Fruit fly (Drosophila melanogaster) whole organism, embryonic: Measurements from ENCODE around the gene nmdyn-D7.

ENCODE experiments used
- B-H2 ChIP-seq: fragments of 200-800 bp; sonication (Bioruptor generic); optimal IDR thresholded peaks from 2 replicates; lab custom pipeline; 2018; ENCODE audit warnings: missing biosample characterization, mild to moderate bottlenecking, missing genetic modification characterization
- CG10431 ChIP-seq: fragments of 200-800 bp; sonication (Bioruptor generic); optimal IDR thresholded peaks from 3 replicates; lab custom pipeline; 2018; ENCODE audit warnings: missing biosample characterization, mild to moderate bottlenecking, missing genetic modification characterization
- CG10959 ChIP-seq: fragments of 200-800 bp; sonication (Bioruptor generic); IDR thresholded peaks from 2 replicates; pipeline ENCODE4 v1.3.6; 2022; ENCODE audit warnings: missing biosample characterization, missing genetic modification characterization
- CG12104 ChIP-seq: fragments of 200-800 bp; sonication (Bioruptor generic); optimal IDR thresholded peaks from 3 replicates; lab custom pipeline; 2016; ENCODE audit warnings: missing biosample characterization, missing genetic modification characterization
- CG1647 ChIP-seq: fragments of 200-800 bp; sonication (Bioruptor generic); optimal IDR thresholded peaks from 3 replicates; lab custom pipeline; 2016; ENCODE audit warnings: missing biosample characterization, missing genetic modification characterization
- CG16815 ChIP-seq: fragments of 200-800 bp; sonication (Bioruptor generic); optimal IDR thresholded peaks from 3 replicates; lab custom pipeline; 2017; ENCODE audit warnings: missing biosample characterization, mild to moderate bottlenecking, missing genetic modification characterization
- CG3065 ChIP-seq: fragments of 200-800 bp; sonication (Bioruptor generic); optimal IDR thresholded peaks from 2 replicates; lab custom pipeline; 2016; ENCODE audit warnings: missing biosample characterization, missing genetic modification characterization
- CG34376 ChIP-seq: fragments of 200-800 bp; sonication (Bioruptor generic); optimal IDR thresholded peaks from 2 replicates; lab custom pipeline; 2018; ENCODE audit warnings: missing biosample characterization, mild to moderate bottlenecking, missing genetic modification characterization
- CG34422 ChIP-seq: fragments of 200-800 bp; sonication (Bioruptor generic); IDR thresholded peaks from 3 replicates; pipeline ENCODE4 v1.3.6; 2022; ENCODE audit warnings: missing biosample characterization, missing genetic modification characterization
- CG4424 ChIP-seq: fragments of 200-800 bp; sonication (Bioruptor generic); optimal IDR thresholded peaks from 3 replicates; lab custom pipeline; 2016; ENCODE audit warnings: missing biosample characterization, missing genetic modification characterization
- CG4707 ChIP-seq: fragments of 200-800 bp; sonication (Bioruptor generic); optimal IDR thresholded peaks from 2 replicates; lab custom pipeline; 2018; ENCODE audit warnings: missing biosample characterization, mild to moderate bottlenecking, missing genetic modification characterization, moderate library complexity
- CG5180 ChIP-seq: fragments of 200-800 bp; sonication (Bioruptor generic); optimal IDR thresholded peaks from 3 replicates; lab custom pipeline; 2017; ENCODE audit warnings: missing biosample characterization, missing genetic modification characterization, mild to moderate bottlenecking, moderate library complexity, missing genetic modification reagents
- CG6272 ChIP-seq: fragments of 200-800 bp; sonication (Bioruptor generic); IDR thresholded peaks from 2 replicates; pipeline ENCODE4 v1.3.6; 2022; ENCODE audit warnings: missing biosample characterization, missing genetic modification characterization
- CG6683 ChIP-seq: fragments of 200-800 bp; sonication (Bioruptor generic); optimal IDR thresholded peaks from 2 replicates; lab custom pipeline; 2017; ENCODE audit warnings: missing biosample characterization, mild to moderate bottlenecking, missing genetic modification characterization, missing genetic modification reagents
- CG7372 ChIP-seq: fragments of 200-800 bp; sonication (Bioruptor generic); IDR thresholded peaks from 2 replicates; pipeline ENCODE4 v1.3.6; 2022; ENCODE audit warnings: missing biosample characterization, missing genetic modification characterization
- CG7963 ChIP-seq: fragments of 200-800 bp; sonication (Bioruptor generic); IDR thresholded peaks from 3 replicates; pipeline ENCODE4 v1.3.6; 2022; ENCODE audit warnings: missing biosample characterization, missing genetic modification characterization; ENCODE audit not compliant: partially characterized antibody
- CG8944 ChIP-seq: fragments of 200-800 bp; sonication (Bioruptor generic); optimal IDR thresholded peaks from 3 replicates; lab custom pipeline; 2016; ENCODE audit warnings: missing biosample characterization, missing genetic modification characterization
- CG9876 ChIP-seq: fragments of 200-800 bp; sonication (Bioruptor generic); optimal IDR thresholded peaks from 2 replicates; lab custom pipeline; 2016; ENCODE audit warnings: missing biosample characterization, missing genetic modification characterization
- Dad ChIP-seq: fragments of 200-800 bp; sonication (Bioruptor generic); optimal IDR thresholded peaks from 3 replicates; lab custom pipeline; 2016; ENCODE audit warnings: missing biosample characterization, missing genetic modification characterization
- Dek ChIP-seq: fragments of 200-800 bp; sonication (Bioruptor generic); optimal IDR thresholded peaks from 3 replicates; lab custom pipeline; 2019; ENCODE audit warnings: missing biosample characterization, mild to moderate bottlenecking, missing genetic modification characterization, moderate library complexity
- Dfd ChIP-seq, 2 experiments: fragments of >200 bp; optimal IDR thresholded peaks; 2 replicates each; lab custom pipeline; 2017; ENCODE audit warnings: missing biosample characterization in 2 of 2, missing genetic modification characterization in 2 of 2
- Eip74EF ChIP-seq, 2 experiments: fragments of 200-800 bp in 1 of 2; fragments of >200 bp in 1 of 2; sonication (Bioruptor generic) in 1 of 2; optimal IDR thresholded peaks; 2 replicates each; lab custom pipeline; 2017 to 2019; ENCODE audit warnings: missing biosample characterization in 2 of 2, missing genetic modification characterization in 2 of 2, mild to moderate bottlenecking in 1 of 2, moderate library complexity in 1 of 2
- Ets65A ChIP-seq: fragments of 200-800 bp; sonication (Bioruptor generic); peaks from one replicate; lab custom pipeline; 2016; ENCODE audit warnings: missing biosample characterization, missing genetic modification characterization
- GATAe ChIP-seq: fragments of 200-800 bp; sonication (Bioruptor generic); conservative IDR thresholded peaks from 2 replicates; pipeline ENCODE4 v1.3.6; 2022; ENCODE audit warnings: missing biosample characterization, missing genetic modification characterization
- Lhr ChIP-seq: fragments of 200-800 bp; sonication (Bioruptor generic); optimal IDR thresholded peaks from 3 replicates; lab custom pipeline; 2017; ENCODE audit warnings: mild to moderate bottlenecking, missing biosample characterization, missing genetic modification reagents, missing genetic modification characterization
- NC2α ChIP-seq: fragments of 200-800 bp; sonication (Bioruptor generic); optimal IDR thresholded peaks from 2 replicates; lab custom pipeline; 2016; ENCODE audit warnings: missing biosample characterization, missing genetic modification characterization
- NC2β ChIP-seq: fragments of 200-800 bp; sonication (Bioruptor generic); optimal IDR thresholded peaks from 2 replicates; lab custom pipeline; 2016; ENCODE audit warnings: missing biosample characterization, missing genetic modification characterization
- Pdp1 ChIP-seq, 2 experiments: fragments of 200-800 bp; sonication (Bioruptor generic); optimal IDR thresholded peaks; 3 replicates each; lab custom pipeline; 2016; ENCODE audit warnings: missing biosample characterization in 2 of 2, missing genetic modification characterization in 2 of 2, mild to moderate bottlenecking in 1 of 2, moderate library complexity in 1 of 2
- Sox102F ChIP-seq: fragments of 200-800 bp; sonication (Bioruptor generic); optimal IDR thresholded peaks from 2 replicates; lab custom pipeline; 2018; ENCODE audit warnings: missing biosample characterization, mild to moderate bottlenecking, missing genetic modification characterization, moderate library complexity
- Ssrp ChIP-seq: fragments of 200-800 bp; sonication (Bioruptor generic); optimal IDR thresholded peaks from 2 replicates; lab custom pipeline; 2018; ENCODE audit warnings: missing biosample characterization, mild to moderate bottlenecking, missing genetic modification characterization, moderate library complexity
- TFAM ChIP-seq: fragments of 200-800 bp; sonication (Bioruptor generic); optimal IDR thresholded peaks from 2 replicates; lab custom pipeline; 2017; ENCODE audit warnings: missing biosample characterization, missing genetic modification characterization, inconsistent platforms
- Trl ChIP-seq, 3 experiments: fragments of >200 bp in 2 of 3; fragments of 200-800 bp in 1 of 3; sonication (Bioruptor generic) in 1 of 3; optimal IDR thresholded peaks; 2 replicates in 1 of 3; 3 replicates in 2 of 3; lab custom pipeline; 2016 to 2017; ENCODE audit warnings: missing biosample characterization in 1 of 3, missing genetic modification characterization in 1 of 3
- Xrp1 ChIP-seq: fragments of 200-800 bp; sonication (Bioruptor generic); IDR thresholded peaks from 2 replicates; pipeline ENCODE4 v1.3.6; 2022; ENCODE audit warnings: missing biosample characterization, missing genetic modification characterization
- ara ChIP-seq: fragments of 200-800 bp; sonication (Bioruptor generic); IDR thresholded peaks from 2 replicates; pipeline ENCODE4 v1.3.6; 2022; ENCODE audit warnings: missing biosample characterization, missing genetic modification characterization
- ci ChIP-seq: fragments of 200-800 bp; sonication (Bioruptor generic); IDR thresholded peaks from 3 replicates; pipeline ENCODE4 v1.3.6; 2022; ENCODE audit warnings: missing biosample characterization, missing genetic modification characterization
- danr ChIP-seq: fragments of 200-800 bp; sonication (Bioruptor generic); IDR thresholded peaks from 2 replicates; pipeline ENCODE4 v1.3.6; 2022; ENCODE audit warnings: missing biosample characterization, missing genetic modification characterization
- dmrt99B ChIP-seq: fragments of 200-800 bp; sonication (Bioruptor generic); optimal IDR thresholded peaks from 2 replicates; lab custom pipeline; 2018; ENCODE audit warnings: missing biosample characterization, mild to moderate bottlenecking, missing genetic modification characterization, moderate library complexity
- fu2 ChIP-seq: fragments of 200-800 bp; sonication (Bioruptor generic); optimal IDR thresholded peaks from 2 replicates; lab custom pipeline; 2016; ENCODE audit warnings: missing biosample characterization, missing genetic modification characterization
- grau ChIP-seq: fragments of 200-800 bp; optimal IDR thresholded peaks from 3 replicates; lab custom pipeline; 2019; ENCODE audit warnings: missing biosample characterization, mild to moderate bottlenecking, missing genetic modification characterization, moderate library complexity
- gt ChIP-seq: fragments of 200-800 bp; sonication (Bioruptor generic); IDR thresholded peaks from 2 replicates; pipeline ENCODE4 v1.3.6; 2022; ENCODE audit warnings: missing biosample characterization, missing genetic modification characterization
- h ChIP-seq: fragments of >200 bp; optimal IDR thresholded peaks from 2 replicates; lab custom pipeline; 2017
- ham ChIP-seq: fragments of 200-800 bp; sonication (Bioruptor generic); IDR thresholded peaks from 2 replicates; pipeline ENCODE4 v1.3.6; 2022; ENCODE audit warnings: missing biosample characterization, missing genetic modification characterization
- klu ChIP-seq: fragments of 200-800 bp; sonication (Bioruptor generic); IDR thresholded peaks from 2 replicates; pipeline ENCODE4 v1.3.6; 2022; ENCODE audit warnings: missing biosample characterization, missing genetic modification characterization
- luna ChIP-seq: fragments of 200-800 bp; sonication (Bioruptor generic); optimal IDR thresholded peaks from 2 replicates; lab custom pipeline; 2016; ENCODE audit warnings: missing biosample characterization, missing genetic modification characterization
- mam ChIP-seq: fragments of 200-800 bp; sonication (Bioruptor generic); optimal IDR thresholded peaks from 3 replicates; lab custom pipeline; 2016; ENCODE audit warnings: missing biosample characterization, missing genetic modification characterization
- nerfin-2 ChIP-seq: fragments of 200-800 bp; sonication (Bioruptor generic); IDR thresholded peaks from 2 replicates; pipeline ENCODE4 v1.3.6; 2022; ENCODE audit warnings: missing biosample characterization, missing genetic modification characterization; ENCODE audit not compliant: partially characterized antibody
- schlank ChIP-seq: fragments of 200-800 bp; sonication (Bioruptor generic); optimal IDR thresholded peaks from 2 replicates; lab custom pipeline; 2018; ENCODE audit warnings: missing biosample characterization, mild to moderate bottlenecking, missing genetic modification characterization
- scrt ChIP-seq: fragments of 200-800 bp; sonication (Bioruptor generic); optimal IDR thresholded peaks from 2 replicates; lab custom pipeline; 2018; ENCODE audit warnings: missing biosample characterization, mild to moderate bottlenecking, missing genetic modification characterization, moderate library complexity
- sug ChIP-seq: fragments of 200-800 bp; optimal IDR thresholded peaks from 2 replicates; lab custom pipeline; 2019; ENCODE audit warnings: missing biosample characterization, mild to moderate bottlenecking, missing genetic modification characterization, moderate library complexity
- tll ChIP-seq, 2 experiments: fragments of 200-800 bp in 1 of 2; fragments of >200 bp in 1 of 2; sonication (Bioruptor generic) in 1 of 2; optimal IDR thresholded peaks; 2 replicates each; lab custom pipeline; 2017 to 2019; ENCODE audit warnings: missing biosample characterization in 2 of 2, missing genetic modification characterization in 2 of 2, mild to moderate bottlenecking in 1 of 2, moderate library complexity in 1 of 2
- wek ChIP-seq: fragments of 200-800 bp; sonication (Bioruptor generic); optimal IDR thresholded peaks from 3 replicates; lab custom pipeline; 2018; ENCODE audit warnings: missing biosample characterization, mild to moderate bottlenecking, missing genetic modification characterization, moderate library complexity

Gene nmdyn-D7

dm6 chr3R:9702567-9702966 lies 22.8 kb downstream of the nmdyn-D7 start (continued):
- TF ChIP-seq wek (peak; percentile 80), Ets65A (peak; percentile 95), CG7372 (GFP tag; lab: Robert Waterston, UW) (no peak), B-H2 (GFP tag; lab: Kevin White, UChicago) (peak; percentile 60), CG8944 (GFP tag; lab: Kevin White, UChicago) (peak; percentile 70), danr (GFP tag; lab: Robert Waterston, UW) (no peak), h (lab: Kevin White, UChicago) (no peak), nerfin-2 (GFP tag; lab: Robert Waterston, UW) (no peak), CG16815 (GFP tag; lab: Kevin White, UChicago) (peak; percentile 62), Lhr (GFP tag; lab: Kevin White, UChicago) (peak; percentile 57), fu2 (GFP tag; lab: Kevin White, UChicago) (peak; percentile 69), CG6272 (peak; percentile 82), schlank (tag; lab: Kevin White, UChicago) (peak; percentile 82), GATAe (GFP tag; lab: Robert Waterston, UW) (no peak), CG3065 (GFP tag; lab: Kevin White, UChicago) (peak; percentile 69), CG34422 (GFP tag; lab: Robert Waterston, UW) (no peak), scrt (GFP tag; lab: Kevin White, UChicago) (peak; percentile 85), Xrp1 (GFP tag; lab: Robert Waterston, UW) (no peak), Sox102F (GFP tag; lab: Kevin White, UChicago) (peak; percentile 90), tll (GFP tag; optimal IDR thresholded peaks at IDR 0.05; lab: Kevin White, UChicago) (peak in 1 of 2 experiments; percentile 86), ham (GFP tag; lab: Robert Waterston, UW) (no peak), Dek (tag; lab: Kevin White, UChicago) (peak; percentile 89), Dfd (GFP tag; optimal IDR thresholded peaks at IDR 0.05; lab: Kevin White, UChicago) (no peak), Trl (optimal IDR thresholded peaks at IDR 0.05; lab: Kevin White, UChicago) (no peak), Trl (GFP tag; optimal IDR thresholded peaks at IDR 0.05; lab: Kevin White, UChicago) (peak; percentile 81), CG6683 (GFP tag; lab: Kevin White, UChicago) (peak; percentile 74), CG1647 (GFP tag; lab: Kevin White, UChicago) (peak; percentile 78), sug (tag; lab: Kevin White, UChicago) (peak; percentile 60), gt (GFP tag; lab: Robert Waterston, UW) (no peak), CG12104 (peak; percentile 79), NC2β (peak; percentile 71), CG7963 (GFP tag; lab: Robert Waterston, UW) (no peak), CG4424 (GFP tag; lab: Kevin White, UChicago) (peak; percentile 88), ci (no peak), klu (no peak), grau (tag; lab: Kevin White, UChicago) (peak; percentile 91), CG5180 (GFP tag; lab: Kevin White, UChicago) (peak; percentile 69), CG34376 (peak; percentile 65), CG9876 (GFP tag; lab: Kevin White, UChicago) (peak; percentile 38), Ssrp (tag; lab: Kevin White, UChicago) (peak; percentile 86), TFAM (peak; percentile 37), Pdp1 (GFP tag; optimal IDR thresholded peaks at IDR 0.05; lab: Kevin White, UChicago) (peak; percentile 83 to 84), Eip74EF (GFP tag; optimal IDR thresholded peaks at IDR 0.05; lab: Kevin White, UChicago) (peak in 1 of 2 experiments; percentile 94), NC2α (GFP tag; lab: Kevin White, UChicago) (peak; percentile 72), mam (peak; percentile 86), CG10431 (GFP tag; lab: Kevin White, UChicago) (peak; percentile 27), CG10959 (no peak), CG4707 (GFP tag; lab: Kevin White, UChicago) (peak; percentile 81), dmrt99B (tag; lab: Kevin White, UChicago) (peak; percentile 93), ara (GFP tag; lab: Robert Waterston, UW) (no peak), Dad (GFP tag; lab: Kevin White, UChicago) (peak; percentile 71), luna (GFP tag; lab: Kevin White, UChicago) (peak; percentile 44)
